Worm (Caenorhabditis elegans) whole organism, L3 larva: ENCODE measurements around the gene crn-2.

ENCODE experiments used
- ZK546.5 ChIP-seq: sonication (generic microtip); optimal IDR thresholded peaks from 2 replicates; lab custom pipeline; 2017; ENCODE audit warnings: missing biosample characterization, missing genetic modification characterization
- ceh-82 ChIP-seq: fragments of 150-350 bp; optimal IDR thresholded peaks from 2 replicates; lab custom pipeline; 2014; ENCODE audit warnings: missing biosample characterization, missing genetic modification characterization
- egl-27 ChIP-seq: sonication (generic microtip); optimal IDR thresholded peaks from 4 replicates; lab custom pipeline; 2017; ENCODE audit warnings: missing biosample characterization, missing genetic modification reagents, missing genetic modification characterization
- nhr-23 ChIP-seq: fragments of 150-350 bp; optimal IDR thresholded peaks from 2 replicates; lab custom pipeline; 2014; ENCODE audit warnings: missing biosample characterization, missing genetic modification reagents, missing genetic modification characterization
- nhr-76 ChIP-seq: fragments of 150-350 bp; sonication (generic microtip); optimal IDR thresholded peaks from 5 replicates; lab custom pipeline; 2014; ENCODE audit warnings: missing biosample characterization, missing genetic modification characterization
- skn-1 ChIP-seq: fragments of 150-350 bp; optimal IDR thresholded peaks from 2 replicates; lab custom pipeline; 2014; ENCODE audit warnings: missing biosample characterization, missing genetic modification characterization
- unc-39 ChIP-seq: sonication (generic microtip); optimal IDR thresholded peaks from 4 replicates; lab custom pipeline; 2017; ENCODE audit warnings: missing biosample characterization, missing genetic modification characterization

ce11 chrV:5559882-5560281, 34.5 kb upstream of the crn-2 start:
- TF ChIP-seq ZK546.5: no peak
- no peak for TF ChIP-seq skn-1 (tag; lab: Kevin White, UChicago)
- TF ChIP-seq nhr-76 (tag; lab: Kevin White, UChicago): no peak
- TF ChIP-seq ceh-82: no peak
- TF ChIP-seq nhr-23: no peak
- no peak for TF ChIP-seq unc-39 (tag; lab: Kevin White, UChicago)
- no peak for TF ChIP-seq egl-27 (tag; lab: Kevin White, UChicago)
